Worm (Caenorhabditis elegans): ENCODE measurements around the gene aqp-3.

aqp-3 gene

DNA sequence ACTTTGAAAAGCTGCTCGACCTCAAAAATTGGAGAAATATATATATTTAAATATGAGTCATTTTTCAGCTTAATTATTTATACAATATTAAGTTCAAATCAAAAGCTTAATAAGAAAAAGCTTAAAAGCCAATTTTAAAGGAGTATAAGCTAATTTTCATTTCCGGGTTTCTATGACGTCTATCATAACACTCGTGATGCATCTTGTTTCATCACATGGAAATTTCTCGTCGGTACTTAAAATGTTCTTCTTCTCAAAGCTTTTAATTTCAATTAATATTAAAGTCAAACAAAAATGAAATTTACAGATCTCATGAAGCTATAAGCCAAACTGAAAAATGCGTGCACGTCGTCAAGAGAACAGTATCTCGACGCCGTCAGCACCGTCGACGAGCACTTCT is 46.5 kb downstream of the aqp-3 start, which contains the start of gene rbr-2:
rbr-2 (plus strand) TSS at position 301 of the 400 bp plus-strand sequence.
- TF ChIP-seq nhr-48 (tag; optimal IDR thresholded peaks at IDR 0.05) (no peak), hlh-30 (tag; optimal IDR thresholded peaks at IDR 0.05; ENCODE audit: insufficient read depth) (peak; percentile 7)

ce11 chrIV:10918877-10919560 is 47.2 kb downstream of the aqp-3 start:
- no peak for TF ChIP-seq snpc-4 (tag; optimal IDR thresholded peaks at IDR 0.05)
- no peak for TF ChIP-seq lin-29 (GFP tag; IDR thresholded peaks at IDR 0.05)
- TF ChIP-seq T20F7.1 (GFP tag; optimal IDR thresholded peaks at IDR 0.05) = peak; percentile 56
- 0 out of 2 replicates have a peak, but pooled peaks have one; percentile 39 for TF ChIP-seq T26A8.4 (GFP tag; IDR thresholded peaks at IDR 0.05)
- peak; percentile 43 for TF ChIP-seq nhr-6 (tag; optimal IDR thresholded peaks at IDR 0.05)
- no peak for TF ChIP-seq madf-9 (GFP tag; conservative IDR thresholded peaks at IDR 0.05)
- TF ChIP-seq R02D3.7 (tag; optimal IDR thresholded peaks at IDR 0.05) = no peak
- no peak for TF ChIP-seq nhr-10 (tag; optimal IDR thresholded peaks at IDR 0.05)
- no peak for TF ChIP-seq nhr-111 (GFP tag; optimal IDR thresholded peaks at IDR 0.05)
- TF ChIP-seq spr-1 (tag; optimal IDR thresholded peaks at IDR 0.05) = no peak
- TF ChIP-seq F37D6.2 (tag; optimal IDR thresholded peaks at IDR 0.05) = peak; percentile 31
- TF ChIP-seq zfp-3 (GFP tag; conservative IDR thresholded peaks at IDR 0.05) = no peak
- TF ChIP-seq dmd-8 (GFP tag; IDR thresholded peaks at IDR 0.05) = no peak
- TF ChIP-seq ceh-28 (tag; optimal IDR thresholded peaks at IDR 0.05) = no peak
- no peak for TF ChIP-seq skn-1 (tag; optimal IDR thresholded peaks at IDR 0.05)
- no peak for TF ChIP-seq fos-1 (tag; optimal IDR thresholded peaks at IDR 0.05)
- peak; percentile 58 for TF ChIP-seq dpl-1 (GFP tag; optimal IDR thresholded peaks at IDR 0.05)
- no peak for TF ChIP-seq ceh-82 (tag; optimal IDR thresholded peaks at IDR 0.05)
- no peak for TF ChIP-seq aly-2 (tag; optimal IDR thresholded peaks at IDR 0.05)
- TF ChIP-seq nhr-102 (tag; optimal IDR thresholded peaks at IDR 0.05) = no peak
- TF ChIP-seq unc-130 (GFP tag; optimal IDR thresholded peaks at IDR 0.05) = no peak
- TF ChIP-seq mes-2 (tag; optimal IDR thresholded peaks at IDR 0.05; ENCODE audit: poor library complexity, severe bottlenecking) = peak; percentile 66
- TF ChIP-seq saeg-2 (GFP tag; IDR thresholded peaks at IDR 0.05) = no peak
- no peak for TF ChIP-seq gei-8 (GFP tag; optimal IDR thresholded peaks at IDR 0.05)
- TF ChIP-seq nhr-28 (tag; optimal IDR thresholded peaks at IDR 0.05) = peak; percentile 76
- TF ChIP-seq F44E2.7 (GFP tag; IDR thresholded peaks at IDR 0.05) = no peak
- peak; percentile 53; the same call in 1 of the 2 replicates for TF ChIP-seq ceh-20 (GFP tag; IDR thresholded peaks at IDR 0.05)
- 0 out of 2 replicates have a peak, but pooled peaks have one; percentile 4 for TF ChIP-seq ceh-44 (GFP tag; IDR thresholded peaks at IDR 0.05)
- no peak for TF ChIP-seq sdz-12 (GFP tag; optimal IDR thresholded peaks at IDR 0.05)
- TF ChIP-seq tra-1 (GFP tag; IDR thresholded peaks at IDR 0.05) = no peak
- no peak for TF ChIP-seq lir-3 (tag; optimal IDR thresholded peaks at IDR 0.05)
- no peak for TF ChIP-seq egl-27 (tag; optimal IDR thresholded peaks at IDR 0.05)
- TF ChIP-seq zag-1 (tag; optimal IDR thresholded peaks at IDR 0.05) = no peak
- TF ChIP-seq hlh-11 (tag; optimal IDR thresholded peaks at IDR 0.05) = peak; percentile 93
- peak; percentile 89 to 99 for TF ChIP-seq hif-1 (tag; optimal IDR thresholded peaks at IDR 0.05)
- TF ChIP-seq ztf-7 (tag; optimal IDR thresholded peaks at IDR 0.05) = no peak
- TF ChIP-seq tag-97 (GFP tag; IDR thresholded peaks at IDR 0.05) = no peak
- TF ChIP-seq aha-1 (tag) = peak; percentile 99
- TF ChIP-seq dmd-6 (GFP tag; IDR thresholded peaks at IDR 0.05) = peak; percentile 64
- TF ChIP-seq set-16 (GFP tag; IDR thresholded peaks at IDR 0.05) = no peak
- TF ChIP-seq arid-1 (GFP tag; conservative IDR thresholded peaks at IDR 0.05) = 0 out of 2 replicates have a peak, but pooled peaks have one; percentile 36
- peak; percentile 76 for TF ChIP-seq dve-1 (tag; optimal IDR thresholded peaks at IDR 0.05; ENCODE audit: insufficient read depth)
- TF ChIP-seq php-3 (GFP tag; IDR thresholded peaks at IDR 0.05) = no peak
- TF ChIP-seq ceh-62 (tag; optimal IDR thresholded peaks at IDR 0.05) = no peak
- peak; percentile 76 for TF ChIP-seq ama-1 (optimal IDR thresholded peaks at IDR 0.05)
- peak; percentile 35 for TF ChIP-seq spr-3 (GFP tag; optimal IDR thresholded peaks at IDR 0.05)
- TF ChIP-seq ZK337.2 (GFP tag; IDR thresholded peaks at IDR 0.05) = no peak

Data from whole organism, L4 larva.